Worm (Caenorhabditis elegans) whole organism, L2 larva: Measurements from ENCODE around the gene F36H1.12.
A peak's percentile ranks its signal among the peaks of the same experiment; 100 is the strongest.

ENCODE experiments used
- F13H6.1 ChIP-seq: sonication (generic microtip); optimal IDR thresholded peaks from 2 replicates; lab custom pipeline; 2016; ENCODE audit warnings: missing genetic modification characterization, missing compliant biosample characterization
- R02D3.7 ChIP-seq: fragments of 150-350 bp; optimal IDR thresholded peaks from 2 replicates; lab custom pipeline; 2014; ENCODE audit warnings: missing biosample characterization, missing genetic modification characterization
- Y55F3AM.14 ChIP-seq: fragments of 200-800 bp; sonication (Bioruptor generic); optimal IDR thresholded peaks from 2 replicates; lab custom pipeline; 2018; ENCODE audit warnings: mild to moderate bottlenecking, missing genetic modification characterization, missing compliant biosample characterization
- ZK546.5 ChIP-seq: sonication (generic microtip); optimal IDR thresholded peaks from 2 replicates; lab custom pipeline; 2017; ENCODE audit warnings: missing biosample characterization, missing genetic modification characterization
- aly-2 ChIP-seq: fragments of 150-350 bp; optimal IDR thresholded peaks from 2 replicates; lab custom pipeline; 2014; ENCODE audit warnings: missing biosample characterization, missing genetic modification characterization
- ama-1 ChIP-seq: fragments of 150-350 bp; optimal IDR thresholded peaks from 2 replicates; lab custom pipeline; 2018; ENCODE audit warnings: inconsistent platforms
- ceh-16 ChIP-seq: fragments of 150-350 bp; optimal IDR thresholded peaks from 2 replicates; lab custom pipeline; 2014; ENCODE audit warnings: missing biosample characterization, missing genetic modification characterization
- egl-27 ChIP-seq: sonication (generic microtip); optimal IDR thresholded peaks from 3 replicates; lab custom pipeline; 2017; ENCODE audit warnings: missing biosample characterization, missing genetic modification reagents, missing genetic modification characterization
- elt-1 ChIP-seq: fragments of 150-350 bp; optimal IDR thresholded peaks from 2 replicates; lab custom pipeline; 2014; ENCODE audit warnings: missing biosample characterization, missing genetic modification characterization
- gmeb-1 ChIP-seq: fragments of 150-350 bp; optimal IDR thresholded peaks from 2 replicates; lab custom pipeline; 2014; ENCODE audit warnings: missing biosample characterization, missing genetic modification characterization
- lin-11 ChIP-seq: fragments of 150-350 bp; sonication (generic microtip); optimal IDR thresholded peaks from 2 replicates; lab custom pipeline; 2014; ENCODE audit warnings: missing biosample characterization, missing genetic modification characterization, inconsistent platforms, mixed read lengths
- lin-13 ChIP-seq: fragments of 150-350 bp; optimal IDR thresholded peaks from 2 replicates; lab custom pipeline; 2014; ENCODE audit warnings: missing biosample characterization, missing genetic modification reagents, missing genetic modification characterization
- lin-39 ChIP-seq: fragments of 150-350 bp; optimal IDR thresholded peaks from 2 replicates; lab custom pipeline; 2014; ENCODE audit warnings: missing biosample characterization, missing genetic modification reagents, missing genetic modification characterization
- lsy-2 ChIP-seq, 2 experiments: fragments of 150-350 bp in 1 of 2; sonication (generic microtip) in 1 of 2; optimal IDR thresholded peaks; 2 replicates each; lab custom pipeline; 2014 to 2017; ENCODE audit warnings: missing biosample characterization in 2 of 2, missing genetic modification characterization in 2 of 2
- mab-5 ChIP-seq: fragments of 150-350 bp; optimal IDR thresholded peaks from 2 replicates; lab custom pipeline; 2014; ENCODE audit warnings: missing biosample characterization, missing genetic modification characterization
- mbf-1 ChIP-seq: sonication (generic microtip); optimal IDR thresholded peaks from 2 replicates; lab custom pipeline; 2017; ENCODE audit warnings: missing biosample characterization, missing genetic modification characterization
- nhr-10 ChIP-seq: sonication (generic microtip); optimal IDR thresholded peaks from 2 replicates; lab custom pipeline; 2017; ENCODE audit warnings: missing biosample characterization, missing genetic modification characterization
- nhr-11 ChIP-seq: fragments of 150-350 bp; optimal IDR thresholded peaks from 2 replicates; lab custom pipeline; 2014; ENCODE audit warnings: missing biosample characterization, missing genetic modification characterization
- nhr-129 ChIP-seq: fragments of 150-350 bp; optimal IDR thresholded peaks from 2 replicates; lab custom pipeline; 2014; ENCODE audit warnings: missing biosample characterization, missing genetic modification characterization
- nhr-21 ChIP-seq: fragments of 150-350 bp; optimal IDR thresholded peaks from 2 replicates; lab custom pipeline; 2014; ENCODE audit warnings: missing biosample characterization, missing genetic modification characterization
- nhr-23 ChIP-seq: fragments of 150-350 bp; optimal IDR thresholded peaks from 2 replicates; lab custom pipeline; 2014; ENCODE audit warnings: missing biosample characterization, missing genetic modification reagents, missing genetic modification characterization
- nhr-237 ChIP-seq: fragments of 150-350 bp; optimal IDR thresholded peaks from 2 replicates; lab custom pipeline; 2014; ENCODE audit warnings: missing biosample characterization, missing genetic modification characterization
- nhr-25 ChIP-seq: fragments of 150-350 bp; sonication (generic microtip); optimal IDR thresholded peaks from 3 replicates; lab custom pipeline; 2014; ENCODE audit warnings: missing biosample characterization, missing genetic modification characterization
- nhr-6 ChIP-seq: fragments of 150-350 bp; optimal IDR thresholded peaks from 2 replicates; lab custom pipeline; 2014; ENCODE audit warnings: missing biosample characterization, missing genetic modification characterization
- nhr-77 ChIP-seq: fragments of 150-350 bp; optimal IDR thresholded peaks from 2 replicates; lab custom pipeline; 2014; ENCODE audit warnings: missing biosample characterization, missing genetic modification characterization
- peb-1 ChIP-seq: fragments of 150-350 bp; optimal IDR thresholded peaks from 2 replicates; lab custom pipeline; 2014; ENCODE audit warnings: missing biosample characterization, missing genetic modification characterization
- sem-4 ChIP-seq: fragments of 150-350 bp; optimal IDR thresholded peaks from 2 replicates; lab custom pipeline; 2014; ENCODE audit warnings: missing biosample characterization, missing genetic modification reagents, missing genetic modification characterization
- skn-1 ChIP-seq: sonication (generic microtip); optimal IDR thresholded peaks from 2 replicates; lab custom pipeline; 2017; ENCODE audit warnings: missing biosample characterization, missing genetic modification characterization
- sma-3 ChIP-seq: sonication (generic microtip); optimal IDR thresholded peaks from 2 replicates; lab custom pipeline; 2016; ENCODE audit warnings: missing genetic modification reagents, missing genetic modification characterization, missing compliant biosample characterization
- sma-9 ChIP-seq, 2 experiments: fragments of 150-350 bp in 1 of 2; sonication (generic microtip) in 1 of 2; optimal IDR thresholded peaks; 2 replicates each; lab custom pipeline; 2014 to 2016; ENCODE audit warnings: missing genetic modification characterization in 2 of 2, mild to moderate bottlenecking in 1 of 2, missing biosample characterization in 1 of 2, missing compliant biosample characterization in 1 of 2, missing genetic modification reagents in 1 of 2, moderate library complexity in 1 of 2
- snpc-4 ChIP-seq: fragments of 150-350 bp; optimal IDR thresholded peaks from 2 replicates; lab custom pipeline; 2014; ENCODE audit warnings: missing biosample characterization, missing genetic modification characterization
- unc-39 ChIP-seq: fragments of 150-350 bp; optimal IDR thresholded peaks from 2 replicates; lab custom pipeline; 2014; ENCODE audit warnings: missing biosample characterization, missing genetic modification characterization
- unc-55 ChIP-seq: fragments of 150-350 bp; sonication (generic microtip); optimal IDR thresholded peaks from 3 replicates; lab custom pipeline; 2014; ENCODE audit warnings: missing biosample characterization, missing genetic modification reagents, missing genetic modification characterization
- unc-62 ChIP-seq: fragments of 150-350 bp; optimal IDR thresholded peaks from 2 replicates; lab custom pipeline; 2014; ENCODE audit warnings: missing biosample characterization, missing genetic modification reagents, missing genetic modification characterization
- zag-1 ChIP-seq: fragments of 150-350 bp; optimal IDR thresholded peaks from 2 replicates; lab custom pipeline; 2014; ENCODE audit warnings: missing biosample characterization, missing genetic modification characterization
- ztf-11 ChIP-seq: sonication (generic microtip); optimal IDR thresholded peaks from 2 replicates; lab custom pipeline; 2017; ENCODE audit warnings: missing biosample characterization, missing genetic modification characterization
- ztf-4 ChIP-seq: fragments of 150-350 bp; optimal IDR thresholded peaks from 2 replicates; lab custom pipeline; 2014; ENCODE audit warnings: missing biosample characterization, missing genetic modification characterization

Gene F36H1.12

DNA sequence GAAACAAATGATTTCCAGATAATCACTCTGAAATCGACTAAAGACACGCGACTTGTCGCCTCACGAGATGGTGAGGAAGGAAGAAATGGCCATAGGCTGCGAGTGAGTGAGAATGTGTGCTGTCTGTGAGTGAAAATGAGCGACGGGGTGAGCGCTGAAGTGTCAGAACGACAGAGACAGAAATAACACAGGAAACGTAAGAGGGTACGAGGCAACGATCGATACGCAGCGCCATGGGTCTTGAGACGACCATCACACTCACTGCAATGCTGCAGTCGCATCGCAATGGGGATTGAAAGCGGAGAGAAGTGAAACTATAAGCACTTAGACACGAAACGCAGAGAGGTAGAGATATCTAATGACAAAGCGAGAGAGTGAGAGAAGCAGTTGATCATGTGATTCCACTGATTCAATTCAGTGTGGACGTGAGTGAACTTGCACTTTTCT, 29.3 kb upstream of the F36H1.12 start (continued):
- TF ChIP-seq snpc-4 = peak; percentile 62
- TF ChIP-seq egl-27 (tag; lab: Kevin White, UChicago) = peak; percentile 93
- TF ChIP-seq nhr-237 = no peak
- peak; percentile 94 for TF ChIP-seq unc-55 (GFP tag; lab: Kevin White, UChicago)
- peak; percentile 94 for TF ChIP-seq lin-11 (tag; lab: Kevin White, UChicago)

DNA sequence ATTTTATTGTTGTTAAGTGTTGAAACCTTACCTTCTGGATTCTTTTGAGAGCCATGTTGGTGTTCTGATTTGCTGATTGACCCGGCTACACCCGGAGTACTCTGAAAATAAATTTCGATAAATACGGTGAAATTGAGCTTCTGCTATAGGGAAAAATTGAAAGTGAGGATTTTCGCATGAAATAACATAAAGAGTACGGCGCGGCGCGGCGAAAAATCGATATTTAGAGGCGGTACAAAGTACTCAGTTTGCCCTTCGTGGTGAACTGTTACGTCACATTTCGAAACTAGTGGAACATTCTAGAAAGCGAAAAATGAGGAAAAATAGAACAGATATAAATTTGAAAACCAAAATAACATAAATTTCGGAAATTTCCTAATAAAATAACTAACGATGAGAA, 28.7 kb upstream of the F36H1.12 start, which contains the start of gene let-70:
TSS of gene let-70 (minus strand) at position 101 of the 400 bp plus-strand sequence.
- TF ChIP-seq nhr-129 (tag; lab: Kevin White, UChicago) (peak; percentile 12), unc-62 (GFP tag; lab: Kevin White, UChicago) (no peak), nhr-77 (tag; lab: Kevin White, UChicago) (no peak), R02D3.7 (tag; lab: Kevin White, UChicago) (no peak), egl-27 (tag; lab: Kevin White, UChicago) (no peak)

DNA sequence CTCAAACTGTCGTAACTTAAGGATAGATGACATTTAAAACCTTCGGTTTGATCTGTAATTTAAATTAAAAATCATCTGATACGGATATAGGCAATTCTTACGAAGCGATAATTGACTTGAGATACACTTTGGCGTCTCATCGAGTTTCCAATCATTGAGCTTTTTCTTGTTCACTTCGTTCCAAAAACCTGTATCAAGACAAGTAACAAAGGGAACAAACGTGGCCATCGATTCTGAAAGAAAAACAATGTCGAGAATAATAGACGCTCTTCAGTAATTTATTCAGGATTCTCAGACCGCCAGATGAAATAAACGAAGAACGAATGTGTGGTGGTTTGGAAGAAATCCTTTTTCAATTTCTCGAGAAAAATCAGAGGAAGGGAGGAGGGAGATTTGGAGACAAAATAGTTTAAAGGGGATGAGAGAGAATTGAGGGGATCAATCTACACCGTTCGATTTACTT, 27.4 kb upstream of the F36H1.12 start, which contains the start of gene atg-7:
TSS of gene atg-7 (minus strand) at position 233 of the 463 bp plus-strand sequence.
- TF ChIP-seq ztf-11 (tag; lab: Kevin White, UChicago) (no peak), nhr-10 (tag; lab: Kevin White, UChicago) (no peak), elt-1 (tag; lab: Kevin White, UChicago) (no peak), lsy-2 (tag; optimal IDR thresholded peaks at IDR 0.05; lab: Kevin White, UChicago) (peak in 1 of 2 experiments; percentile 36), nhr-25 (tag; lab: Kevin White, UChicago) (peak; percentile 18), ceh-16 (no peak), ama-1 (lab: Kevin White, UChicago) (peak; percentile 64), ZK546.5 (tag; lab: Kevin White, UChicago) (no peak), unc-39 (tag; lab: Kevin White, UChicago) (no peak), Y55F3AM.14 (GFP tag; lab: Kevin White, UChicago) (peak; percentile 21), sma-9 (GFP tag; optimal IDR thresholded peaks at IDR 0.05; lab: Kevin White, UChicago) (no peak), sma-9 (tag; optimal IDR thresholded peaks at IDR 0.05; lab: Kevin White, UChicago) (no peak), ztf-4 (tag; lab: Kevin White, UChicago) (peak; percentile 41), nhr-129 (tag; lab: Kevin White, UChicago) (peak; percentile 7), aly-2 (tag; lab: Kevin White, UChicago) (no peak), R02D3.7 (tag; lab: Kevin White, UChicago) (no peak), lin-13 (peak; percentile 20), snpc-4 (no peak), sem-4 (no peak), lin-39 (tag; lab: Kevin White, UChicago) (no peak), skn-1 (tag; lab: Kevin White, UChicago) (no peak), F13H6.1 (tag; lab: Kevin White, UChicago) (no peak)

DNA sequence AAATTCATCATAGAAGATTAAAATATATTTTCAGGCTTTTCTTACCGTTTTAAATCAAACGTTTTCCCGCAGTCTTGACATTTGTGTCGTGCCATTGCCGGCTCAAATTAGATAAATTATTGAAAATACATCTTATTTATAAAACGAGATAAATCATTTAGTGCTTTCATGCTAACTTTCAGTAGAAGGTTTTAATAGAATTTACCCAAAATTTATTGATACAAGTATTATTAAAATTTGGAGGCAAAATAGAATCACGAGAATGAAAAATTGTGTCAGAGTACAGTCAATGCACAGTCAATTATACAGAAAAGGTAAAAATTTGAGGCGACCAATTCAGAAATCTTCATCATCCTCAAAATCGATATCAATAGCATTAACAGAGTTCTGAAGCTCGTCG, 25.0 kb upstream of the F36H1.12 start, which contains the start of gene Y5F2A.4:
TSS of gene Y5F2A.4 (minus strand) at position 101 of the 400 bp plus-strand sequence.
- TF ChIP-seq mbf-1 = no peak
- TF ChIP-seq nhr-25 (tag; lab: Kevin White, UChicago) = no peak
- TF ChIP-seq sma-3 (GFP tag; lab: Kevin White, UChicago) = no peak
- no peak for TF ChIP-seq peb-1
- TF ChIP-seq mab-5 (tag; lab: Kevin White, UChicago) = no peak
- no peak for TF ChIP-seq elt-1 (tag; lab: Kevin White, UChicago)
- TF ChIP-seq nhr-23 (tag; lab: Kevin White, UChicago) = no peak
- no peak for TF ChIP-seq ztf-4 (tag; lab: Kevin White, UChicago)
- TF ChIP-seq nhr-21 (tag; lab: Kevin White, UChicago) = no peak
- TF ChIP-seq nhr-6 = no peak
- no peak for TF ChIP-seq sma-9 (GFP tag; optimal IDR thresholded peaks at IDR 0.05; lab: Kevin White, UChicago)
- TF ChIP-seq sma-9 (tag; optimal IDR thresholded peaks at IDR 0.05; lab: Kevin White, UChicago) = no peak
- no peak for TF ChIP-seq nhr-11 (tag; lab: Kevin White, UChicago)
- TF ChIP-seq gmeb-1 = no peak
- no peak for TF ChIP-seq zag-1 (tag; lab: Kevin White, UChicago)
- TF ChIP-seq aly-2 (tag; lab: Kevin White, UChicago) = no peak
- TF ChIP-seq ztf-11 (tag; lab: Kevin White, UChicago) = no peak
